Worm (Caenorhabditis elegans) whole organism, L3 larva: ENCODE measurements around the gene fbxa-61.

Experiments used
- R02D3.7 ChIP-seq: fragments of 150-350 bp; optimal IDR thresholded peaks from 2 replicates; lab custom pipeline; 2014; ENCODE audit warnings: missing biosample characterization, missing genetic modification characterization
- aly-2 ChIP-seq: fragments of 150-350 bp; optimal IDR thresholded peaks from 2 replicates; lab custom pipeline; 2014; ENCODE audit warnings: missing biosample characterization, missing genetic modification characterization
- ceh-28 ChIP-seq: fragments of 150-350 bp; optimal IDR thresholded peaks from 2 replicates; lab custom pipeline; 2014; ENCODE audit warnings: missing biosample characterization, missing genetic modification reagents, missing genetic modification characterization
- ceh-82 ChIP-seq: fragments of 150-350 bp; optimal IDR thresholded peaks from 2 replicates; lab custom pipeline; 2014; ENCODE audit warnings: missing biosample characterization, missing genetic modification characterization
- ceh-9 ChIP-seq: sonication (generic microtip); optimal IDR thresholded peaks from 2 replicates; lab custom pipeline; 2018; ENCODE audit warnings: missing biosample characterization, missing genetic modification characterization
- daf-12 ChIP-seq: fragments of 150-350 bp; optimal IDR thresholded peaks from 2 replicates; lab custom pipeline; 2014; ENCODE audit warnings: missing biosample characterization, missing genetic modification reagents, missing genetic modification characterization
- elt-1 ChIP-seq: fragments of 150-350 bp; optimal IDR thresholded peaks from 2 replicates; lab custom pipeline; 2014; ENCODE audit warnings: missing biosample characterization, missing genetic modification characterization
- elt-2 ChIP-seq: sonication (generic microtip); optimal IDR thresholded peaks from 2 replicates; lab custom pipeline; 2016; ENCODE audit warnings: missing genetic modification reagents, mild to moderate bottlenecking, missing genetic modification characterization, missing compliant biosample characterization
- elt-3 ChIP-seq, 3 experiments: fragments of 150-350 bp in 1 of 3; sonication (generic microtip) in 2 of 3; optimal IDR thresholded peaks; 2 replicates in 2 of 3; 4 replicates in 1 of 3; lab custom pipeline; 2014 to 2017; ENCODE audit warnings: missing biosample characterization in 3 of 3, missing genetic modification characterization in 3 of 3
- eor-1 ChIP-seq, 2 experiments: fragments of 150-350 bp; optimal IDR thresholded peaks; 2 replicates each; lab custom pipeline; 2014 to 2018; ENCODE audit warnings: missing biosample characterization in 2 of 2, missing genetic modification characterization in 2 of 2
- fkh-10 ChIP-seq: sonication (generic microtip); optimal IDR thresholded peaks from 2 replicates; lab custom pipeline; 2017; ENCODE audit warnings: missing biosample characterization, missing genetic modification reagents, missing genetic modification characterization
- fos-1 ChIP-seq: fragments of 150-350 bp; optimal IDR thresholded peaks from 2 replicates; lab custom pipeline; 2014; ENCODE audit warnings: missing biosample characterization, missing genetic modification characterization
- jun-1 ChIP-seq: fragments of 150-350 bp; optimal IDR thresholded peaks from 2 replicates; lab custom pipeline; 2014; ENCODE audit warnings: missing biosample characterization, missing genetic modification reagents, missing genetic modification characterization
- lin-15B ChIP-seq: fragments of 150-350 bp; optimal IDR thresholded peaks from 2 replicates; lab custom pipeline; 2014; ENCODE audit warnings: missing biosample characterization, missing genetic modification characterization
- lin-39 ChIP-seq: fragments of 150-350 bp; optimal IDR thresholded peaks from 2 replicates; lab custom pipeline; 2018; ENCODE audit warnings: missing biosample characterization, missing genetic modification reagents, missing genetic modification characterization
- lsy-12 ChIP-seq: sonication (generic microtip); optimal IDR thresholded peaks from 2 replicates; lab custom pipeline; 2016; ENCODE audit warnings: mild to moderate bottlenecking, missing genetic modification characterization, missing compliant biosample characterization
- mdl-1 ChIP-seq: fragments of 150-350 bp; optimal IDR thresholded peaks from 2 replicates; lab custom pipeline; 2014; ENCODE audit warnings: missing biosample characterization, missing genetic modification characterization
- nfya-1 ChIP-seq: sonication (generic microtip); optimal IDR thresholded peaks from 2 replicates; lab custom pipeline; 2017; ENCODE audit warnings: missing genetic modification characterization, mild to moderate bottlenecking, missing compliant biosample characterization, antibody characterized with exemption, moderate library complexity; ENCODE audit not compliant: insufficient read depth
- nhr-11 ChIP-seq: fragments of 150-350 bp; optimal IDR thresholded peaks from 2 replicates; lab custom pipeline; 2014; ENCODE audit warnings: missing biosample characterization, missing genetic modification characterization
- nhr-23 ChIP-seq: fragments of 150-350 bp; optimal IDR thresholded peaks from 2 replicates; lab custom pipeline; 2014; ENCODE audit warnings: missing biosample characterization, missing genetic modification reagents, missing genetic modification characterization
- nhr-237 ChIP-seq: fragments of 150-350 bp; optimal IDR thresholded peaks from 2 replicates; lab custom pipeline; 2014; ENCODE audit warnings: missing biosample characterization, missing genetic modification characterization
- nhr-25 ChIP-seq: sonication (generic microtip); optimal IDR thresholded peaks from 2 replicates; lab custom pipeline; 2017; ENCODE audit warnings: missing biosample characterization, missing genetic modification characterization
- nhr-67 ChIP-seq: fragments of 150-350 bp; optimal IDR thresholded peaks from 2 replicates; lab custom pipeline; 2014; ENCODE audit warnings: missing biosample characterization, missing genetic modification characterization
- nhr-77 ChIP-seq: fragments of 150-350 bp; optimal IDR thresholded peaks from 2 replicates; lab custom pipeline; 2014; ENCODE audit warnings: missing biosample characterization, missing genetic modification characterization
- pha-4 ChIP-seq: fragments of 150-350 bp; optimal IDR thresholded peaks from 2 replicates; lab custom pipeline; 2014; ENCODE audit warnings: missing biosample characterization, missing genetic modification reagents, missing genetic modification characterization
- pqm-1 ChIP-seq: fragments of 150-350 bp; optimal IDR thresholded peaks from 2 replicates; lab custom pipeline; 2017; ENCODE audit warnings: missing biosample characterization, missing genetic modification characterization, inconsistent platforms
- skn-1 ChIP-seq: fragments of 150-350 bp; optimal IDR thresholded peaks from 2 replicates; lab custom pipeline; 2014; ENCODE audit warnings: missing biosample characterization, missing genetic modification characterization
- snpc-4 ChIP-seq: fragments of 150-350 bp; optimal IDR thresholded peaks from 2 replicates; lab custom pipeline; 2014; ENCODE audit warnings: missing biosample characterization, missing genetic modification characterization
- tbx-2 ChIP-seq: sonication (generic microtip); optimal IDR thresholded peaks from 2 replicates; lab custom pipeline; 2016; ENCODE audit warnings: mild to moderate bottlenecking, missing genetic modification characterization, missing compliant biosample characterization
- unc-39 ChIP-seq: sonication (generic microtip); optimal IDR thresholded peaks from 4 replicates; lab custom pipeline; 2017; ENCODE audit warnings: missing biosample characterization, missing genetic modification characterization
- unc-62 ChIP-seq: fragments of 150-350 bp; sonication (generic microtip); optimal IDR thresholded peaks from 4 replicates; lab custom pipeline; 2014; ENCODE audit warnings: missing biosample characterization, missing genetic modification reagents, missing genetic modification characterization
- ztf-11 ChIP-seq: fragments of 150-350 bp; optimal IDR thresholded peaks from 2 replicates; lab custom pipeline; 2014; ENCODE audit warnings: missing biosample characterization, missing genetic modification characterization
- ztf-4 ChIP-seq: fragments of 150-350 bp; optimal IDR thresholded peaks from 2 replicates; lab custom pipeline; 2014; ENCODE audit warnings: missing biosample characterization, missing genetic modification characterization

fbxa-61 gene

DNA sequence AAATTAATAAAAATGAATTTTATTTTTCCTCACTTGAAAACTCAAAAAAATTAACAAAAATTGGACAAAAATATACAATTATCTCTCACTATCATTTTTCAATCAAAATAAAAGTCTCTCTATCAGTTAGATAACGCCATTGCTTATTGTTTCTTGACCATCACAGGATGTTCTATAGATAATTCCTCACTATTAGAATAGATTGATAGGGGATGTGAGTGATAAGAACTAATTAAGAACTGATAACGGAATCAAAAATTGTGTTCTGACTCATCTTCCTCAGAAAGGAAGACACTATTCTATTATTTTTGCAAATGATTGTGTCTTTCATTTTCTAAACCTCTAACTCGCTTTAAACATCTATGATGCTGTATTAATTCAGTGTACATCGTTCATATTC, 50.3 kb downstream of the fbxa-61 start:
- TF ChIP-seq ztf-4 (tag; lab: Kevin White, UChicago) (no peak), daf-12 (no peak), skn-1 (no peak), ceh-9 (tag; lab: Kevin White, UChicago) (no peak), ztf-11 (tag; lab: Kevin White, UChicago) (no peak), elt-1 (tag; lab: Kevin White, UChicago) (no peak), fos-1 (tag; lab: Kevin White, UChicago) (no peak), elt-3 (tag; optimal IDR thresholded peaks at IDR 0.05; lab: Kevin White, UChicago) (peak in 1 of 3 experiments; percentile 51), pqm-1 (peak; percentile 87), R02D3.7 (no peak), jun-1 (tag; lab: Kevin White, UChicago) (peak; percentile 31), nhr-25 (no peak), fkh-10 (no peak), lsy-12 (no peak), nfya-1 (tag; lab: Kevin White, UChicago) (no peak), elt-2 (tag; lab: Kevin White, UChicago) (peak; percentile 75), nhr-23 (tag; lab: Kevin White, UChicago) (no peak), eor-1 (tag; optimal IDR thresholded peaks at IDR 0.05; lab: Kevin White, UChicago) (no peak), nhr-67 (tag; lab: Kevin White, UChicago) (no peak), unc-62 (GFP tag; lab: Kevin White, UChicago) (no peak), ceh-28 (tag; lab: Kevin White, UChicago) (no peak), pha-4 (tag; lab: Kevin White, UChicago) (no peak), nhr-11 (tag; lab: Kevin White, UChicago) (no peak), aly-2 (tag; lab: Kevin White, UChicago) (no peak), nhr-77 (tag; lab: Kevin White, UChicago) (no peak), tbx-2 (tag; lab: Kevin White, UChicago) (no peak), unc-39 (tag; lab: Kevin White, UChicago) (no peak), mdl-1 (tag; lab: Kevin White, UChicago) (no peak), snpc-4 (tag; lab: Kevin White, UChicago) (no peak), lin-39 (tag; lab: Kevin White, UChicago) (no peak), ceh-82 (tag; lab: Kevin White, UChicago) (no peak), nhr-237 (tag; lab: Kevin White, UChicago) (no peak), lin-15B (tag; lab: Kevin White, UChicago) (no peak)
